Worm (Caenorhabditis elegans): ENCODE measurements around the gene Y41D4A.7.

Y41D4A.7 gene

DNA sequence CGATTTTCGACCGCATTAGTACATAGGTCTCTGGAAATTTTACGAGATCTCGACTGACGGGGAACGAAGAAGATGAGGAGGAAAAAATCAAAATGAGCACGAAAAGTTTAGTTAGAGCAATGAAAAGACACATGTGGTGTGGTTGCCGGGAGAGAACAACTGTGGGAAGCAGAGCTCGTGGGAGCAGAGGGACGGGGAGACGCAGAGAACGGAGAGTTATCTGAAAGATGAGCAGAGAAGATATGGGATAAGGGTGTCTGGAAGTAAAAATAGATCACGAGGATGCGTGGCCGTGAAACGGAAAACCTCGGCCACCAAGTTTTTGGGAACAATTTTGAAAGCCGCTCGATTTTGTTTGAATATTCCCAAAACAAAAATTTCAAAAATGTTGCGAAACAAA lies at the start of gene Y41D4A.7:
Y41D4A.7 (minus strand) TSS at position 18 of the 400 bp plus-strand sequence.
- TF ChIP-seq crh-2 (tag; optimal IDR thresholded peaks at IDR 0.05): no peak
- no peak for TF ChIP-seq ama-1 (optimal IDR thresholded peaks at IDR 0.05)
- TF ChIP-seq nhr-129 (tag; optimal IDR thresholded peaks at IDR 0.05): peak; percentile 50
- TF ChIP-seq nhr-10 (tag; optimal IDR thresholded peaks at IDR 0.05): no peak
- TF ChIP-seq R02D3.7 (tag; optimal IDR thresholded peaks at IDR 0.05): no peak
- no peak for TF ChIP-seq egl-27 (tag; optimal IDR thresholded peaks at IDR 0.05)
- TF ChIP-seq nhr-23 (tag; optimal IDR thresholded peaks at IDR 0.05): no peak
- no peak for TF ChIP-seq Y55F3AM.14 (GFP tag; optimal IDR thresholded peaks at IDR 0.05)
- no peak for TF ChIP-seq elt-1 (tag; optimal IDR thresholded peaks at IDR 0.05)
- no peak for TF ChIP-seq lin-39 (tag; optimal IDR thresholded peaks at IDR 0.05)
- peak in 1 of 2 experiments; percentile 26 for TF ChIP-seq lsy-2 (tag; optimal IDR thresholded peaks at IDR 0.05)
- TF ChIP-seq unc-39 (tag; optimal IDR thresholded peaks at IDR 0.05): no peak
- no peak for TF ChIP-seq nhr-25 (tag; optimal IDR thresholded peaks at IDR 0.05)
- no peak for TF ChIP-seq lin-11 (tag; optimal IDR thresholded peaks at IDR 0.05)
- no peak for TF ChIP-seq mbf-1 (tag; optimal IDR thresholded peaks at IDR 0.05)
- no peak for TF ChIP-seq blmp-1 (tag; optimal IDR thresholded peaks at IDR 0.05; ENCODE audit: insufficient read depth)
- no peak for TF ChIP-seq nhr-237 (tag; optimal IDR thresholded peaks at IDR 0.05)
- TF ChIP-seq nhr-12 (tag; optimal IDR thresholded peaks at IDR 0.05): no peak
- no peak for TF ChIP-seq ceh-82 (tag; optimal IDR thresholded peaks at IDR 0.05)
- TF ChIP-seq ztf-1 (GFP tag; conservative IDR thresholded peaks at IDR 0.05): no peak
- no peak for TF ChIP-seq nhr-77 (tag; optimal IDR thresholded peaks at IDR 0.05)
- TF ChIP-seq alr-1 (tag; optimal IDR thresholded peaks at IDR 0.05): no peak
- TF ChIP-seq unc-55 (GFP tag; optimal IDR thresholded peaks at IDR 0.05): no peak
- no peak for TF ChIP-seq ZK546.5 (tag; optimal IDR thresholded peaks at IDR 0.05)
- TF ChIP-seq C34F6.9 (tag; optimal IDR thresholded peaks at IDR 0.05): peak; percentile 22
- no peak for TF ChIP-seq ztf-4 (tag; optimal IDR thresholded peaks at IDR 0.05)
- peak; percentile 49 for TF ChIP-seq F13H6.1 (tag; optimal IDR thresholded peaks at IDR 0.05)

DNA sequence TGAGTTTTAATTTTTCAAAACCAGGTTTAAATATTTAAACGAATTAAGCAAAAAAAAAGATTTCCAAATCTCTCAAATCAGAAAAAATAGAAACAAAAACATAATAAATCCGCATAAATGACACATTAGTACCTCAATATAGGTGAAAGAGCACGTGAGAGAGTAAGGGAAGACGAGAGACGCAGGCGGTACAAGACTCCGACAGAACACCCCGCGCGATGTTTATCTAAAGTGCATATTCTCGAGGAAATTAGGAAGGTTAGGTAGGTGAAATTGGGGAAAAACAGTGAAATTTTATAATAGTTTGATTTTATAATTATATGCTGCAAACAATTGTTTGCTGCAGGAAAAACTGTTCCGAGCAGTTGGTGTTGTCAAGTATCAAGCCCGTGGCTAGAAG lies 43.2 kb upstream of the Y41D4A.7 start:
- peak; percentile 49 for TF ChIP-seq lin-13 (GFP tag; optimal IDR thresholded peaks at IDR 0.05)
- peak in 1 of 2 experiments; percentile 62 for TF ChIP-seq lsy-2 (tag; optimal IDR thresholded peaks at IDR 0.05)
- no peak for TF ChIP-seq ceh-16 (tag; optimal IDR thresholded peaks at IDR 0.05)
- TF ChIP-seq unc-62 (GFP tag; optimal IDR thresholded peaks at IDR 0.05): no peak
- TF ChIP-seq C34F6.9 (tag; optimal IDR thresholded peaks at IDR 0.05): peak; percentile 27
- peak; percentile 15 for TF ChIP-seq crh-2 (tag; optimal IDR thresholded peaks at IDR 0.05)
- peak; percentile 50 for TF ChIP-seq unc-55 (GFP tag; optimal IDR thresholded peaks at IDR 0.05)

DNA sequence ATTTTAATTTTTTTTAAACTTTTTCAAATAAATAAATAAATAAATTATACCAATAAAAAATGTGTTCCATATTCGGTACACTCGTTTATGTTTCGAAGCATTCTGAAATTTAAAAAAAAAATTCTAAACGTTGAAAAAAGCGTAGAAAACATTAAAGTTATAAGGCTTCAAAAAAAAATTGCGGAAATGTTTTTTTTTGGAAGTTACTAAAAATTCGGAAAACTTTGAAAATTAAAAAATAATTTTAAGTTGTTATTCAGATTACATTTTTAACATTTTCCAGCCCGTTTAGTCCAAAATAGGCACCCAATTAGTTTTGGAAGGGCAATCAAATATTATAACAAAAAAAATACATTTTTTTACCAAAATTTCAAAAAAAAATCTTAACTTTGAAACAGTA lies 42.5 kb upstream of the Y41D4A.7 start, which contains the start of gene Y38C1BA.1:
Y38C1BA.1 (minus strand) TSS at position 101 of the 400 bp plus-strand sequence.
- no peak for TF ChIP-seq ztf-1 (GFP tag; conservative IDR thresholded peaks at IDR 0.05)
- no peak for TF ChIP-seq lsy-2 (tag; optimal IDR thresholded peaks at IDR 0.05)
- no peak for TF ChIP-seq mbf-1 (tag; optimal IDR thresholded peaks at IDR 0.05)
- no peak for TF ChIP-seq sem-4 (tag; optimal IDR thresholded peaks at IDR 0.05)
- no peak for TF ChIP-seq mdl-1 (tag; optimal IDR thresholded peaks at IDR 0.05)
- no peak for TF ChIP-seq dmd-4 (tag; optimal IDR thresholded peaks at IDR 0.05)
- TF ChIP-seq nhr-23 (tag; optimal IDR thresholded peaks at IDR 0.05): no peak
- TF ChIP-seq fos-1 (tag; optimal IDR thresholded peaks at IDR 0.05): no peak
- no peak for TF ChIP-seq peb-1 (tag; optimal IDR thresholded peaks at IDR 0.05)
- no peak for TF ChIP-seq ceh-16 (tag; optimal IDR thresholded peaks at IDR 0.05)
- no peak for TF ChIP-seq unc-55 (GFP tag; optimal IDR thresholded peaks at IDR 0.05)
- no peak for TF ChIP-seq nhr-21 (tag; optimal IDR thresholded peaks at IDR 0.05)
- TF ChIP-seq nhr-12 (tag; optimal IDR thresholded peaks at IDR 0.05): no peak

DNA sequence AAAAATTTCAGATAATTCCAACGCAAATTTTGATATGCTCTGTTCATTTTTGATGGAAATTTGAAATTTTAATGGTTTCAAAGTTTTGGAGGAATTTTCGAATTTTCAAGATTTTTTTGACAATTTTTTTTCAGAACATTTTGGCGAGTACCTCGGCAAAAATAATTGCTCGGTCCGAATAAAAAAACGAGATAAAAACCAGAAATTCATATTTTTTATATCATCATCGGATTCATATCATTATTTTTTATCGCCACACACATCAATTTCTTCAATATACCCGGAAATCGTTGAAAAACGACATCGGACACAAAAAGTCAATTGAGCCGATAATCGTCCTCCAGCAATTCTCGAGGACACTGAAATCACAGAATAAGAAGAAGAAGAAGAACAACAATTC lies 30.4 kb upstream of the Y41D4A.7 start:
- TF ChIP-seq nhr-21 (tag; optimal IDR thresholded peaks at IDR 0.05) (no peak), Y55F3AM.14 (GFP tag; optimal IDR thresholded peaks at IDR 0.05) (no peak), sma-9 (GFP tag; optimal IDR thresholded peaks at IDR 0.05) (no peak), sma-9 (tag; optimal IDR thresholded peaks at IDR 0.05) (no peak), unc-39 (tag; optimal IDR thresholded peaks at IDR 0.05) (no peak), mab-5 (tag; optimal IDR thresholded peaks at IDR 0.05) (no peak), mdl-1 (tag; optimal IDR thresholded peaks at IDR 0.05) (no peak), unc-55 (GFP tag; optimal IDR thresholded peaks at IDR 0.05) (no peak), aly-2 (tag; optimal IDR thresholded peaks at IDR 0.05) (no peak), nhr-237 (tag; optimal IDR thresholded peaks at IDR 0.05) (no peak), unc-62 (GFP tag; optimal IDR thresholded peaks at IDR 0.05) (no peak), nhr-77 (tag; optimal IDR thresholded peaks at IDR 0.05) (no peak), nhr-23 (tag; optimal IDR thresholded peaks at IDR 0.05) (no peak)
